Worm (Caenorhabditis elegans): ENCODE data around the gene cdk-4.

cdk-4 gene

ce11 chrX:13527347-13528092, 8.8 kb upstream of the cdk-4 start, which contains the start of gene pab-2 (continued):
- TF ChIP-seq daf-16 (GFP tag; optimal IDR thresholded peaks at IDR 0.05) (peak in 1 of 2 experiments; percentile 39), daf-16 (tag; optimal IDR thresholded peaks at IDR 0.05) (peak; percentile 83), T26A8.4 (GFP tag; IDR thresholded peaks at IDR 0.05) (peak; percentile 61; the same call in 1 of the 2 replicates), lir-3 (tag; optimal IDR thresholded peaks at IDR 0.05) (no peak), aha-1 (tag) (peak; percentile 99), cey-2 (tag; optimal IDR thresholded peaks at IDR 0.05; ENCODE audit: borderline replicate concordance, insufficient read depth) (peak; percentile 16), gei-8 (GFP tag; optimal IDR thresholded peaks at IDR 0.05) (peak; percentile 71), F37D6.2 (tag; optimal IDR thresholded peaks at IDR 0.05) (peak; percentile 47), F44E2.7 (GFP tag; IDR thresholded peaks at IDR 0.05) (0 out of 2 replicates have a peak, but pooled peaks have one; percentile 35), madf-9 (GFP tag; conservative IDR thresholded peaks at IDR 0.05) (peak; percentile 72), nhr-48 (tag; optimal IDR thresholded peaks at IDR 0.05) (peak; percentile 92), nhr-42 (GFP tag; IDR thresholded peaks at IDR 0.05) (0 out of 2 replicates have a peak, but pooled peaks have one; percentile 34), mdl-1 (tag; optimal IDR thresholded peaks at IDR 0.05) (peak; percentile 70 to 87), php-3 (GFP tag; IDR thresholded peaks at IDR 0.05) (peak; percentile 85), ces-1 (GFP tag; optimal IDR thresholded peaks at IDR 0.05) (no peak), sdz-12 (GFP tag; optimal IDR thresholded peaks at IDR 0.05) (no peak), nhr-111 (GFP tag; optimal IDR thresholded peaks at IDR 0.05) (no peak), ZK337.2 (GFP tag; IDR thresholded peaks at IDR 0.05) (no peak), unc-62 (GFP tag; optimal IDR thresholded peaks at IDR 0.05 in 1 of 2) (peak in 1 of 2 experiments; percentile 90), unc-62 (tag; optimal IDR thresholded peaks at IDR 0.05) (no peak), T20F7.1 (GFP tag; optimal IDR thresholded peaks at IDR 0.05) (peak; percentile 46), ceh-32 (tag; optimal IDR thresholded peaks at IDR 0.05; ENCODE audit: poor library complexity) (no peak), spr-1 (tag; optimal IDR thresholded peaks at IDR 0.05) (peak; percentile 73), pha-4 (GFP tag; IDR thresholded peaks at IDR 0.05) (peak; percentile 49; the same call in 1 of the 2 replicates), pha-4 (tag; optimal IDR thresholded peaks at IDR 0.05) (no peak), mxl-2 (GFP tag; conservative IDR thresholded peaks at IDR 0.05) (0 out of 2 replicates have a peak, but pooled peaks have one; percentile 61), spr-3 (GFP tag; optimal IDR thresholded peaks at IDR 0.05) (no peak), Y105C5A.15 (GFP tag; IDR thresholded peaks at IDR 0.05) (no peak), zag-1 (tag; optimal IDR thresholded peaks at IDR 0.05) (peak; percentile 54), hif-1 (tag; optimal IDR thresholded peaks at IDR 0.05) (peak in 1 of 2 experiments; percentile 59), mxl-3 (GFP tag; optimal IDR thresholded peaks at IDR 0.05) (peak; percentile 97), zip-2 (tag; optimal IDR thresholded peaks at IDR 0.05) (peak; percentile 92), tra-1 (GFP tag; IDR thresholded peaks at IDR 0.05) (peak; percentile 85), nhr-28 (tag; optimal IDR thresholded peaks at IDR 0.05) (peak; percentile 87), dpl-1 (GFP tag; optimal IDR thresholded peaks at IDR 0.05) (peak; percentile 16), ceh-44 (GFP tag; IDR thresholded peaks at IDR 0.05) (no peak), nhr-10 (tag; optimal IDR thresholded peaks at IDR 0.05) (peak; percentile 38), vab-7 (GFP tag; IDR thresholded peaks at IDR 0.05) (no peak), F49E8.2 (tag; optimal IDR thresholded peaks at IDR 0.05; ENCODE audit: borderline replicate concordance) (no peak), duxl-1 (tag; optimal IDR thresholded peaks at IDR 0.05; ENCODE audit: poor library complexity) (no peak), nhr-11 (tag; optimal IDR thresholded peaks at IDR 0.05) (peak; percentile 79), rbr-2 (tag; optimal IDR thresholded peaks at IDR 0.05) (peak; percentile 87), nhr-102 (tag; optimal IDR thresholded peaks at IDR 0.05) (peak; percentile 92), pqm-1 (tag; optimal IDR thresholded peaks at IDR 0.05) (peak; percentile 29), arid-1 (GFP tag; conservative IDR thresholded peaks at IDR 0.05) (0 out of 2 replicates have a peak, but pooled peaks have one; percentile 42), saeg-2 (GFP tag; IDR thresholded peaks at IDR 0.05) (peak; percentile 89), nhr-25 (tag; optimal IDR thresholded peaks at IDR 0.05; ENCODE audit: borderline replicate concordance, insufficient read depth) (peak; percentile 51), lin-38 (GFP tag; IDR thresholded peaks at IDR 0.05) (peak; percentile 58), zfp-2 (tag; optimal IDR thresholded peaks at IDR 0.05) (no peak)

Measured in whole organism, L4 larva.